Fruit fly (Drosophila melanogaster) Kc167 (cell line): Measurements from ENCODE around the gene CG14507.

Source experiments
- insv ChIP-seq: fragments of >200 bp; optimal IDR thresholded peaks from 3 replicates; lab custom pipeline; 2018; ENCODE audit warnings: missing external identifiers
- ttk ChIP-seq: sonication (Bioruptor generic); optimal IDR thresholded peaks from 2 replicates; lab custom pipeline; 2017; ENCODE audit warnings: missing external identifiers

- TF ChIP-seq ttk (lab: Kevin White, UChicago) (no peak), insv (lab: Kevin White, UChicago) (no peak)
Measured at dm6 chr3R:29244727-29245126, 17.2 kb upstream of the CG14507 start, which contains the start of gene CG31445.
